Fruit fly (Drosophila melanogaster) whole organism, embryonic: ENCODE results near the gene CG8329.
A peak's percentile ranks its signal among the peaks of the same experiment; 100 is the strongest.

Experiments used
- Abd-B ChIP-seq: fragments of 200-800 bp; sonication (Bioruptor generic); optimal IDR thresholded peaks from 2 replicates; lab custom pipeline; 2018; ENCODE audit warnings: missing biosample characterization, mild to moderate bottlenecking, missing genetic modification characterization, moderate library complexity
- CG10462 ChIP-seq: fragments of 200-800 bp; sonication (Bioruptor generic); optimal IDR thresholded peaks from 2 replicates; lab custom pipeline; 2016; ENCODE audit warnings: missing biosample characterization, missing genetic modification characterization
- CG10565 ChIP-seq: fragments of 200-800 bp; sonication (Bioruptor generic); optimal IDR thresholded peaks from 3 replicates; lab custom pipeline; 2016; ENCODE audit warnings: missing biosample characterization, mild to moderate bottlenecking, missing genetic modification characterization
- CG11560 ChIP-seq: fragments of 200-800 bp; sonication (Bioruptor generic); IDR thresholded peaks from 3 replicates; pipeline ENCODE4 v1.3.6; 2022; ENCODE audit warnings: missing biosample characterization, missing genetic modification characterization
- CG12104 ChIP-seq: fragments of 200-800 bp; sonication (Bioruptor generic); optimal IDR thresholded peaks from 3 replicates; lab custom pipeline; 2016; ENCODE audit warnings: missing biosample characterization, missing genetic modification characterization
- CG12219 ChIP-seq: fragments of 200-800 bp; sonication (Bioruptor generic); optimal IDR thresholded peaks from 3 replicates; lab custom pipeline; 2018; ENCODE audit warnings: missing biosample characterization, mild to moderate bottlenecking, missing genetic modification characterization
- CG12659 ChIP-seq: fragments of 200-800 bp; sonication (Bioruptor generic); optimal IDR thresholded peaks from 3 replicates; lab custom pipeline; 2017; ENCODE audit warnings: mild to moderate bottlenecking, missing biosample characterization, missing genetic modification reagents, missing genetic modification characterization
- CG17186 ChIP-seq: fragments of 200-800 bp; sonication (Bioruptor generic); optimal IDR thresholded peaks from 3 replicates; lab custom pipeline; 2017; ENCODE audit warnings: missing biosample characterization, missing genetic modification reagents, missing genetic modification characterization
- CG17328 ChIP-seq: fragments of 200-800 bp; sonication (Bioruptor generic); IDR thresholded peaks from 2 replicates; pipeline ENCODE4 v1.3.6; 2022; ENCODE audit warnings: missing biosample characterization, missing genetic modification characterization
- CG17912 ChIP-seq: fragments of 200-800 bp; sonication (Bioruptor generic); optimal IDR thresholded peaks from 2 replicates; lab custom pipeline; 2018; ENCODE audit warnings: missing biosample characterization, mild to moderate bottlenecking, missing genetic modification characterization
- CG18262 ChIP-seq: fragments of 200-800 bp; optimal IDR thresholded peaks from 3 replicates; lab custom pipeline; 2019; ENCODE audit warnings: missing biosample characterization, mild to moderate bottlenecking, missing genetic modification characterization, moderate library complexity
- CG2678 ChIP-seq: fragments of 200-800 bp; sonication (Bioruptor generic); optimal IDR thresholded peaks from 3 replicates; lab custom pipeline; 2019; ENCODE audit warnings: missing biosample characterization, mild to moderate bottlenecking, missing genetic modification characterization, moderate library complexity
- CG33213 ChIP-seq: fragments of 200-800 bp; sonication (Bioruptor generic); optimal IDR thresholded peaks from 3 replicates; lab custom pipeline; 2016; ENCODE audit warnings: missing biosample characterization, missing genetic modification characterization
- CG34224 ChIP-seq: fragments of 200-800 bp; sonication (Bioruptor generic); IDR thresholded peaks from 3 replicates; pipeline ENCODE4 v1.3.6; 2022; ENCODE audit warnings: missing biosample characterization, missing genetic modification characterization; ENCODE audit not compliant: partially characterized antibody
- CG4404 ChIP-seq: fragments of 200-800 bp; sonication (Bioruptor generic); IDR thresholded peaks from 2 replicates; pipeline ENCODE4 v1.3.6; 2022; ENCODE audit warnings: missing biosample characterization, missing genetic modification characterization
- CG4617 ChIP-seq: fragments of 200-800 bp; sonication (Bioruptor generic); optimal IDR thresholded peaks from 3 replicates; lab custom pipeline; 2016; ENCODE audit warnings: missing biosample characterization, missing genetic modification characterization, borderline replicate concordance
- CG4820 ChIP-seq: fragments of 200-800 bp; sonication (Bioruptor generic); optimal IDR thresholded peaks from 3 replicates; lab custom pipeline; 2016; ENCODE audit warnings: missing biosample characterization, missing genetic modification characterization
- CG6765 ChIP-seq: fragments of 200-800 bp; sonication (Bioruptor generic); optimal IDR thresholded peaks from 3 replicates; lab custom pipeline; 2017; ENCODE audit warnings: missing biosample characterization, mild to moderate bottlenecking, missing genetic modification characterization
- CG7372 ChIP-seq: fragments of 200-800 bp; sonication (Bioruptor generic); IDR thresholded peaks from 2 replicates; pipeline ENCODE4 v1.3.6; 2022; ENCODE audit warnings: missing biosample characterization, missing genetic modification characterization
- CG8281 ChIP-seq: fragments of 200-800 bp; sonication (Bioruptor generic); optimal IDR thresholded peaks from 2 replicates; lab custom pipeline; 2018; ENCODE audit warnings: missing biosample characterization, mild to moderate bottlenecking, missing genetic modification characterization, moderate library complexity
- CG8359 ChIP-seq: fragments of 200-800 bp; sonication (Bioruptor generic); optimal IDR thresholded peaks from 2 replicates; lab custom pipeline; 2017; ENCODE audit warnings: missing biosample characterization, mild to moderate bottlenecking, missing genetic modification characterization, borderline replicate concordance
- CG8944 ChIP-seq: fragments of 200-800 bp; sonication (Bioruptor generic); optimal IDR thresholded peaks from 3 replicates; lab custom pipeline; 2016; ENCODE audit warnings: missing biosample characterization, missing genetic modification characterization
- CG9797 ChIP-seq: fragments of 200-800 bp; sonication (Bioruptor generic); optimal IDR thresholded peaks from 3 replicates; lab custom pipeline; 2018; ENCODE audit warnings: missing biosample characterization, mild to moderate bottlenecking, missing genetic modification characterization
- Drgx ChIP-seq: fragments of 200-800 bp; sonication (Bioruptor generic); IDR thresholded peaks from 2 replicates; pipeline ENCODE4 v1.3.6; 2022; ENCODE audit warnings: missing biosample characterization, missing genetic modification characterization
- ERR ChIP-seq: fragments of 200-800 bp; sonication (Bioruptor generic); optimal IDR thresholded peaks from 2 replicates; lab custom pipeline; 2016; ENCODE audit warnings: missing biosample characterization, missing genetic modification characterization
- Ets97D ChIP-seq: fragments of 200-800 bp; sonication (Bioruptor generic); optimal IDR thresholded peaks from 3 replicates; lab custom pipeline; 2016; ENCODE audit warnings: missing biosample characterization, missing genetic modification characterization
- Fer1 ChIP-seq: fragments of 200-800 bp; sonication (Bioruptor generic); optimal IDR thresholded peaks from 2 replicates; lab custom pipeline; 2017; ENCODE audit warnings: missing biosample characterization, mild to moderate bottlenecking, missing genetic modification characterization
- Gug ChIP-seq: fragments of 200-800 bp; sonication (Bioruptor generic); IDR thresholded peaks from 4 replicates; pipeline ENCODE4 v1.3.6; 2022; ENCODE audit warnings: missing biosample characterization, missing genetic modification characterization
- Jarid2 ChIP-seq: fragments of 200-800 bp; sonication (Bioruptor generic); optimal IDR thresholded peaks from 3 replicates; lab custom pipeline; 2017; ENCODE audit warnings: mild to moderate bottlenecking, missing biosample characterization, missing genetic modification reagents, missing genetic modification characterization
- Lpt ChIP-seq: fragments of >200 bp; optimal IDR thresholded peaks from 2 replicates; lab custom pipeline; 2018; ENCODE audit warnings: missing biosample characterization, missing genetic modification characterization
- Myb ChIP-seq: fragments of 200-800 bp; sonication (Bioruptor generic); optimal IDR thresholded peaks from 2 replicates; lab custom pipeline; 2016; ENCODE audit warnings: missing biosample characterization, missing genetic modification characterization
- NfI ChIP-seq: fragments of 200-800 bp; sonication (Bioruptor generic); optimal IDR thresholded peaks from 3 replicates; lab custom pipeline; 2018; ENCODE audit warnings: missing biosample characterization, mild to moderate bottlenecking, missing genetic modification characterization, moderate library complexity
- Oaz ChIP-seq: fragments of 200-800 bp; sonication (Bioruptor generic); IDR thresholded peaks from 2 replicates; pipeline ENCODE4 v1.3.6; 2022; ENCODE audit warnings: missing biosample characterization, missing genetic modification characterization
- Rx ChIP-seq: fragments of 200-800 bp; sonication (Bioruptor generic); IDR thresholded peaks from 2 replicates; pipeline ENCODE4 v1.3.6; 2022; ENCODE audit warnings: missing biosample characterization, missing genetic modification characterization
- Side ChIP-seq: fragments of 200-800 bp; sonication (Bioruptor generic); optimal IDR thresholded peaks from 2 replicates; lab custom pipeline; 2016; ENCODE audit warnings: missing biosample characterization, missing genetic modification characterization
- Usf ChIP-seq: fragments of 200-800 bp; sonication (Bioruptor generic); optimal IDR thresholded peaks from 2 replicates; lab custom pipeline; 2017; ENCODE audit warnings: missing genotype, missing biosample characterization, missing genetic modification characterization
- ab ChIP-seq: fragments of 200-800 bp; sonication (Bioruptor generic); optimal IDR thresholded peaks from 2 replicates; lab custom pipeline; 2016; ENCODE audit warnings: missing biosample characterization, missing genetic modification characterization
- abd-A ChIP-seq: fragments of 200-800 bp; sonication (Bioruptor generic); optimal IDR thresholded peaks from 3 replicates; lab custom pipeline; 2019; ENCODE audit warnings: missing biosample characterization, mild to moderate bottlenecking, missing genetic modification characterization, moderate library complexity
- ase ChIP-seq: fragments of 200-800 bp; sonication (Bioruptor generic); IDR thresholded peaks from 3 replicates; pipeline ENCODE4 v1.3.6; 2022; ENCODE audit warnings: missing biosample characterization, missing genetic modification characterization
- bigmax ChIP-seq: fragments of 200-800 bp; sonication (Bioruptor generic); optimal IDR thresholded peaks from 2 replicates; lab custom pipeline; 2018; ENCODE audit warnings: missing biosample characterization, mild to moderate bottlenecking, missing genetic modification characterization
- bsh ChIP-seq, 2 experiments: fragments of 200-800 bp; sonication (Bioruptor generic); optimal IDR thresholded peaks; 2 replicates each; lab custom pipeline; 2017 to 2018; ENCODE audit warnings: mild to moderate bottlenecking in 2 of 2, missing biosample characterization in 2 of 2, missing genetic modification characterization in 2 of 2, moderate library complexity in 1 of 2
- fru ChIP-seq: fragments of >200 bp; optimal IDR thresholded peaks from 2 replicates; lab custom pipeline; 2017
- ftz-f1 ChIP-seq: fragments of 200-800 bp; sonication (Bioruptor generic); optimal IDR thresholded peaks from 2 replicates; lab custom pipeline; 2016; ENCODE audit warnings: missing biosample characterization, missing genetic modification characterization
- grau ChIP-seq: fragments of 200-800 bp; optimal IDR thresholded peaks from 3 replicates; lab custom pipeline; 2019; ENCODE audit warnings: missing biosample characterization, mild to moderate bottlenecking, missing genetic modification characterization, moderate library complexity
- ind ChIP-seq: fragments of 200-800 bp; sonication (Bioruptor generic); optimal IDR thresholded peaks from 3 replicates; lab custom pipeline; 2016; ENCODE audit warnings: missing biosample characterization, missing genetic modification characterization
- kah ChIP-seq: fragments of 200-800 bp; sonication (Bioruptor generic); optimal IDR thresholded peaks from 2 replicates; lab custom pipeline; 2018; ENCODE audit warnings: missing biosample characterization, mild to moderate bottlenecking, missing genetic modification characterization
- scrt ChIP-seq: fragments of 200-800 bp; sonication (Bioruptor generic); optimal IDR thresholded peaks from 2 replicates; lab custom pipeline; 2018; ENCODE audit warnings: missing biosample characterization, mild to moderate bottlenecking, missing genetic modification characterization, moderate library complexity
- shn ChIP-seq: fragments of 200-800 bp; sonication (Bioruptor generic); optimal IDR thresholded peaks from 3 replicates; lab custom pipeline; 2016; ENCODE audit warnings: missing biosample characterization, missing genetic modification characterization
- sr ChIP-seq: fragments of 200-800 bp; sonication (Bioruptor generic); IDR thresholded peaks from 3 replicates; pipeline ENCODE4 v1.3.6; 2022; ENCODE audit warnings: missing biosample characterization, missing genetic modification characterization
- tgo ChIP-seq: fragments of 200-800 bp; sonication (Bioruptor generic); IDR thresholded peaks from 3 replicates; pipeline ENCODE4 v1.3.6; 2022; ENCODE audit warnings: missing biosample characterization, missing genetic modification characterization
- zen ChIP-seq: fragments of 200-800 bp; sonication (Bioruptor generic); optimal IDR thresholded peaks from 3 replicates; lab custom pipeline; 2018; ENCODE audit warnings: missing biosample characterization, mild to moderate bottlenecking, missing genetic modification characterization, moderate library complexity
- zen2 ChIP-seq: fragments of 200-800 bp; sonication (Bioruptor generic); IDR thresholded peaks from 3 replicates; pipeline ENCODE4 v1.3.6; 2022; ENCODE audit warnings: missing biosample characterization, missing genetic modification characterization; ENCODE audit not compliant: partially characterized antibody

CG8329 gene

dm6 chr3L:9675528-9675963, 37.6 kb downstream of the CG8329 start (continued):
- TF ChIP-seq grau (tag; lab: Kevin White, UChicago) (no peak), CG17328 (GFP tag; lab: Robert Waterston, UW) (no peak), Fer1 (GFP tag; lab: Kevin White, UChicago) (peak; percentile 49), bsh (GFP tag; optimal IDR thresholded peaks at IDR 0.05; lab: Kevin White, UChicago) (no peak), NfI (GFP tag; lab: Kevin White, UChicago) (no peak), scrt (no peak), CG17912 (no peak), CG4404 (GFP tag; lab: Robert Waterston, UW) (no peak), zen (tag; lab: Kevin White, UChicago) (no peak), Lpt (GFP tag; lab: Kevin White, UChicago) (no peak), CG8359 (no peak), ab (GFP tag; lab: Kevin White, UChicago) (no peak), Oaz (GFP tag; lab: Robert Waterston, UW) (no peak), Rx (no peak), CG7372 (GFP tag; lab: Robert Waterston, UW) (peak; percentile 61), CG17186 (GFP tag; lab: Kevin White, UChicago) (no peak), kah (GFP tag; lab: Kevin White, UChicago) (no peak), ftz-f1 (GFP tag; lab: Kevin White, UChicago) (no peak), shn (GFP tag; lab: Kevin White, UChicago) (no peak), Abd-B (GFP tag; lab: Kevin White, UChicago) (no peak), Side (no peak), CG12219 (no peak), CG12659 (GFP tag; lab: Kevin White, UChicago) (no peak), ERR (GFP tag; lab: Kevin White, UChicago) (no peak), Myb (GFP tag; lab: Kevin White, UChicago) (no peak), CG8281 (tag; lab: Kevin White, UChicago) (no peak), CG12104 (GFP tag; lab: Kevin White, UChicago) (no peak), ind (no peak), Drgx (peak; percentile 73), Jarid2 (GFP tag; lab: Kevin White, UChicago) (no peak), tgo (GFP tag; lab: Robert Waterston, UW) (no peak), Usf (no peak), CG9797 (GFP tag; lab: Kevin White, UChicago) (no peak), CG2678 (peak; percentile 12), Ets97D (GFP tag; lab: Kevin White, UChicago) (no peak), fru (no peak), sr (GFP tag; lab: Robert Waterston, UW) (no peak), CG4820 (GFP tag; lab: Kevin White, UChicago) (no peak), CG34224 (GFP tag; lab: Robert Waterston, UW) (peak; percentile 72), ase (no peak), zen2 (GFP tag; lab: Robert Waterston, UW) (peak; percentile 67; the same call in 2 of the 3 replicates), CG10462 (GFP tag; lab: Kevin White, UChicago) (no peak), Gug (GFP tag; lab: Robert Waterston, UW) (no peak), CG18262 (no peak), CG33213 (GFP tag; lab: Kevin White, UChicago) (no peak), abd-A (peak; percentile 92), CG10565 (GFP tag; lab: Kevin White, UChicago) (no peak), CG11560 (no peak), bigmax (GFP tag; lab: Kevin White, UChicago) (no peak), CG4617 (GFP tag; lab: Kevin White, UChicago) (no peak), CG8944 (GFP tag; lab: Kevin White, UChicago) (no peak), CG6765 (GFP tag; lab: Kevin White, UChicago) (no peak)
